Fruit fly (Drosophila melanogaster): Measurements from ENCODE around the gene trh.
A peak's percentile ranks its signal among the peaks of the same experiment; 100 is the strongest.

trh gene

DNA sequence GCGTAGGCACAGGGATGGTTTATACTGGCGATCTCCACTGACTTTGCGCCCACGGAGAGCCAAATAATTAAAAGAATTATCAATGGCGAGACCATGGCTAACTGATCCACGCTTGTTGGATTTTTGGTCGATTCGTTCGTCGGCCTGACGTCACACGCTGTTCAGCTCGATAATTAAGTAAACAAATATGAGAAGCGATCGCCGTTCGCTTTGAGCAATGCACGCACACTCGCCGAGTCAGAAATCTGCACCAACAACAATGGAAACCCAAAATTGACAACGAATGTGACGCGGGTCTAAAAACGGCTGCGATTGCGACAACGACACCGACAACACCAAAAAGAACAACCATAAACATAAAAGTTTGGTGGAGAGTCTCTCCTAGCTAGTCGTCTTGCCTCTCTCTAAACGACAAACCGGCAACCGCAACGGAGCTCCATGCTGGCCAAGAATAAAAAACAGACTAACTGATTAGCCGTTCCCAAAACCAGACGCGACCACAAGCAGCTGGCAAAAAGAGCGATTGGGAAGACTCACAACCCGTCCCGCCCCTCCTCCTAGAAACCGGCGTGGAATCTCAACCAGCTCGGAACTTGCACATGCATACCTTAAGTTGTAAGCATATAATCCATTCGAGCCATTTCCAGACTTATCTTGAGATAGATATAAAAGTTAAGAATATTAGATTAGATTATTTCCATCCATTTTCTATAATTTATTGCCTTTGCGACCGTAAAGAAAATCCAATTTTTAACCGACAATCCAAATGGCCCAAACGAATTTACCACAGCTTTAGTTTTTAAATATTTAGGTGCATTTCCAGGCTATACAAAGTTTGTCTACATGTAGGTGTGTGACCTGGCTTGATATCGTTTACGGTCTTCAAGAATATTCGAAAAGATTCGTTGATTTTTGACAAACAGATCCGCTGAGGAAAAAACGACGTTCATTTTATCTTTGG is 60.3 kb downstream of the trh start, which contains the start of gene mthl9 (continued):
- TF ChIP-seq gsb (GFP tag; IDR thresholded peaks at IDR 0.05): no peak
- TF ChIP-seq CG5180 (GFP tag; optimal IDR thresholded peaks at IDR 0.05): peak; percentile 16
- TF ChIP-seq CG8388 (GFP tag; optimal IDR thresholded peaks at IDR 0.05): no peak
- no peak for TF ChIP-seq inv (GFP tag; IDR thresholded peaks at IDR 0.05; ENCODE audit: partially characterized antibody)
- TF ChIP-seq CG32532 (GFP tag; IDR thresholded peaks at IDR 0.05): peak; percentile 34; the same call in 1 of the 2 replicates
- no peak for TF ChIP-seq ash1 (GFP tag; optimal IDR thresholded peaks at IDR 0.05)
- no peak for TF ChIP-seq jumu (GFP tag; optimal IDR thresholded peaks at IDR 0.05)
- TF ChIP-seq PHDP (tag; optimal IDR thresholded peaks at IDR 0.05): no peak
- peak; percentile 42 for TF ChIP-seq pros (GFP tag; optimal IDR thresholded peaks at IDR 0.05)
- peak; percentile 40; the same call in 1 of the 2 replicates for TF ChIP-seq E2f2 (GFP tag; IDR thresholded peaks at IDR 0.05)
- TF ChIP-seq kay (GFP tag; optimal IDR thresholded peaks at IDR 0.05): no peak
- peak; percentile 49; the same call in 1 of the 2 replicates for TF ChIP-seq hbn (GFP tag; IDR thresholded peaks at IDR 0.05; ENCODE audit: partially characterized antibody)
- no peak for TF ChIP-seq al (GFP tag; IDR thresholded peaks at IDR 0.05)
- TF ChIP-seq Adf1 (GFP tag; IDR thresholded peaks at IDR 0.05): peak; percentile 46; the same call in 1 of the 2 replicates
- no peak for TF ChIP-seq CG13775 (GFP tag; optimal IDR thresholded peaks at IDR 0.05)
- 0 out of 2 replicates have a peak, but pooled peaks have one; percentile 19 for TF ChIP-seq seq (GFP tag; IDR thresholded peaks at IDR 0.05)
- peak; percentile 74; the same call in 2 of the 3 replicates for TF ChIP-seq so (GFP tag; IDR thresholded peaks at IDR 0.05)
- TF ChIP-seq insv (GFP tag; optimal IDR thresholded peaks at IDR 0.05): no peak
- no peak for TF ChIP-seq CG8089 (GFP tag; optimal IDR thresholded peaks at IDR 0.05)
- 0 out of 2 replicates have a peak, but pooled peaks have one; percentile 51 for TF ChIP-seq unc-4 (GFP tag; IDR thresholded peaks at IDR 0.05; ENCODE audit: partially characterized antibody)
- TF ChIP-seq HLH54F (GFP tag; optimal IDR thresholded peaks at IDR 0.05): no peak
- no peak for TF ChIP-seq CG14014 (GFP tag; IDR thresholded peaks at IDR 0.05)
- no peak for TF ChIP-seq Mad (GFP tag; optimal IDR thresholded peaks at IDR 0.05)
- no peak for TF ChIP-seq org-1 (GFP tag; optimal IDR thresholded peaks at IDR 0.05)
- TF ChIP-seq CG5245 (GFP tag; optimal IDR thresholded peaks at IDR 0.05): no peak
- no peak for TF ChIP-seq psq (GFP tag; optimal IDR thresholded peaks at IDR 0.05)
- TF ChIP-seq CG7372 (GFP tag; IDR thresholded peaks at IDR 0.05): no peak
- TF ChIP-seq Oaz (GFP tag; IDR thresholded peaks at IDR 0.05): no peak
- no peak for TF ChIP-seq Mrtf (GFP tag; IDR thresholded peaks at IDR 0.05)
- TF ChIP-seq CG11247 (GFP tag; IDR thresholded peaks at IDR 0.05): no peak
- no peak for TF ChIP-seq ab (GFP tag; optimal IDR thresholded peaks at IDR 0.05)
- TF ChIP-seq crc (GFP tag; optimal IDR thresholded peaks at IDR 0.05): no peak
- TF ChIP-seq CG1024 (GFP tag; IDR thresholded peaks at IDR 0.05): no peak
- peak; percentile 0 for TF ChIP-seq CG14710 (tag; optimal IDR thresholded peaks at IDR 0.05)
- no peak for TF ChIP-seq CG10959 (GFP tag; IDR thresholded peaks at IDR 0.05)
- no peak for TF ChIP-seq CG14965 (GFP tag; optimal IDR thresholded peaks at IDR 0.05; ENCODE audit: borderline replicate concordance)
- no peak for TF ChIP-seq slou (GFP tag; optimal IDR thresholded peaks at IDR 0.05)
- TF ChIP-seq Vsx1 (GFP tag; optimal IDR thresholded peaks at IDR 0.05): peak; percentile 91
- TF ChIP-seq D19A (tag; optimal IDR thresholded peaks at IDR 0.05): no peak
- 0 out of 2 replicates have a peak, but pooled peaks have one; percentile 24 for TF ChIP-seq Scr (GFP tag; IDR thresholded peaks at IDR 0.05; ENCODE audit: partially characterized antibody)
- TF ChIP-seq Aef1 (GFP tag; IDR thresholded peaks at IDR 0.05): no peak
- TF ChIP-seq CG10654 (GFP tag; optimal IDR thresholded peaks at IDR 0.05): no peak
- no peak for TF ChIP-seq CG15073 (GFP tag; optimal IDR thresholded peaks at IDR 0.05)
- TF ChIP-seq Doc3 (GFP tag; IDR thresholded peaks at IDR 0.05; ENCODE audit: partially characterized antibody): no peak
- TF ChIP-seq CG1233 (GFP tag; optimal IDR thresholded peaks at IDR 0.05): no peak
- TF ChIP-seq zfh1 (GFP tag; IDR thresholded peaks at IDR 0.05): no peak
- TF ChIP-seq Ada2b (GFP tag; IDR thresholded peaks at IDR 0.05): no peak
- no peak for TF ChIP-seq CG13296 (GFP tag; optimal IDR thresholded peaks at IDR 0.05)
- TF ChIP-seq YL-1 (GFP tag; optimal IDR thresholded peaks at IDR 0.05): no peak
